Fruit fly (Drosophila melanogaster) whole organism: Measurements from ENCODE around the gene CG14655.

Experiments
- CG8478 ChIP-seq: fragments of >200 bp; optimal IDR thresholded peaks from 2 replicates; lab custom pipeline; 2018; ENCODE audit warnings: inconsistent platforms
- Dll ChIP-seq: fragments of >200 bp; optimal IDR thresholded peaks from 2 replicates; lab custom pipeline; 2017
- EcR ChIP-seq, 2 experiments: fragments of >200 bp; optimal IDR thresholded peaks; 2 replicates each; lab custom pipeline; 2017; ENCODE audit warnings: missing biosample characterization in 2 of 2, missing genetic modification characterization in 2 of 2, missing genetic modification reagents in 2 of 2
- pan ChIP-seq: fragments of >200 bp; optimal IDR thresholded peaks from 2 replicates; lab custom pipeline; 2017
- psq ChIP-seq: fragments of >200 bp; optimal IDR thresholded peaks from 2 replicates; lab custom pipeline; 2017
- usp ChIP-seq: fragments of >200 bp; optimal IDR thresholded peaks from 2 replicates; lab custom pipeline; 2017; ENCODE audit warnings: missing biosample characterization, missing genetic modification characterization, mixed read lengths

- TF ChIP-seq CG8478 = no peak
- TF ChIP-seq Dll (lab: Kevin White, UChicago) = no peak
- no peak for TF ChIP-seq psq
- no peak for TF ChIP-seq usp (GFP tag; lab: Kevin White, UChicago)
- TF ChIP-seq EcR (GFP tag; optimal IDR thresholded peaks at IDR 0.05; lab: Kevin White, UChicago) = no peak
- TF ChIP-seq pan (lab: Kevin White, UChicago) = no peak
Measured at dm6 chr3R:4728448-4728847, 51.7 kb downstream of the CG14655 start.
